Fruit fly (Drosophila melanogaster) whole organism, pupa: Measurements from ENCODE around the gene SmB.

ENCODE experiments used
- CG10348 ChIP-seq: fragments of 200-800 bp; sonication (Bioruptor generic); IDR thresholded peaks from 2 replicates; pipeline ENCODE4 v1.3.6; 2022; ENCODE audit warnings: missing biosample characterization, missing genetic modification characterization
- CG12605 ChIP-seq: fragments of 200-800 bp; sonication (Bioruptor generic); IDR thresholded peaks from 2 replicates; pipeline ENCODE4 v1.3.6; 2022; ENCODE audit warnings: missing biosample characterization, missing genetic modification characterization
- CG13204 ChIP-seq: fragments of 200-800 bp; sonication (Bioruptor generic); optimal IDR thresholded peaks from 2 replicates; lab custom pipeline; 2018; ENCODE audit warnings: missing biosample characterization, mild to moderate bottlenecking, missing genetic modification characterization, moderate library complexity
- CG14655 ChIP-seq: fragments of 200-800 bp; sonication (Bioruptor generic); optimal IDR thresholded peaks from 3 replicates; lab custom pipeline; 2017; ENCODE audit warnings: mild to moderate bottlenecking, missing biosample characterization, missing genetic modification reagents, missing genetic modification characterization
- CG15710 ChIP-seq: fragments of 200-800 bp; sonication (Bioruptor generic); optimal IDR thresholded peaks from 2 replicates; lab custom pipeline; 2018; ENCODE audit warnings: missing biosample characterization, mild to moderate bottlenecking, missing genetic modification characterization, moderate library complexity
- CG17806 ChIP-seq: fragments of 200-800 bp; sonication (Bioruptor generic); optimal IDR thresholded peaks from 2 replicates; lab custom pipeline; 2018; ENCODE audit warnings: missing biosample characterization, mild to moderate bottlenecking, missing genetic modification characterization, moderate library complexity
- CG32121 ChIP-seq: fragments of 200-800 bp; sonication (Bioruptor generic); IDR thresholded peaks from 2 replicates; pipeline ENCODE4 v1.3.6; 2022; ENCODE audit warnings: missing biosample characterization, missing genetic modification characterization
- CG34367 ChIP-seq: fragments of 200-800 bp; sonication (Bioruptor generic); optimal IDR thresholded peaks from 2 replicates; lab custom pipeline; 2018; ENCODE audit warnings: missing biosample characterization, mild to moderate bottlenecking, missing genetic modification characterization
- CG4496 ChIP-seq: fragments of 200-800 bp; sonication (Bioruptor generic); IDR thresholded peaks from 3 replicates; pipeline ENCODE4 v1.3.6; 2022; ENCODE audit warnings: missing biosample characterization, missing genetic modification characterization
- CG8159 ChIP-seq: fragments of 200-800 bp; sonication (Bioruptor generic); optimal IDR thresholded peaks from 3 replicates; lab custom pipeline; 2018; ENCODE audit warnings: missing biosample characterization, mild to moderate bottlenecking, missing genetic modification characterization, moderate library complexity
- CG8301 ChIP-seq: fragments of 200-800 bp; sonication (Bioruptor generic); optimal IDR thresholded peaks from 2 replicates; lab custom pipeline; 2018; ENCODE audit warnings: missing biosample characterization, mild to moderate bottlenecking, missing genetic modification characterization
- CG9948 ChIP-seq: fragments of 200-800 bp; sonication (Bioruptor generic); optimal IDR thresholded peaks from 2 replicates; lab custom pipeline; 2018; ENCODE audit warnings: missing biosample characterization, mild to moderate bottlenecking, missing genetic modification characterization, moderate library complexity
- D1 ChIP-seq: fragments of 200-800 bp; sonication (Bioruptor generic); optimal IDR thresholded peaks from 2 replicates; lab custom pipeline; 2018; ENCODE audit warnings: missing biosample characterization, mild to moderate bottlenecking, missing genetic modification characterization, moderate library complexity
- EcR ChIP-seq: fragments of 200-800 bp; sonication (Bioruptor generic); optimal IDR thresholded peaks from 3 replicates; lab custom pipeline; 2019; ENCODE audit warnings: missing biosample characterization, missing genetic modification characterization, mild to moderate bottlenecking, moderate library complexity, missing genetic modification reagents
- Ets98B ChIP-seq: fragments of 200-800 bp; sonication (Bioruptor generic); IDR thresholded peaks from 2 replicates; pipeline ENCODE4 v1.3.6; 2022; ENCODE audit warnings: missing biosample characterization, missing genetic modification characterization
- Pif1A ChIP-seq: fragments of 200-800 bp; sonication (Bioruptor generic); optimal IDR thresholded peaks from 3 replicates; lab custom pipeline; 2016; ENCODE audit warnings: missing biosample characterization, missing genetic modification characterization
- Pif1B ChIP-seq: fragments of 200-800 bp; sonication (Bioruptor generic); optimal IDR thresholded peaks from 3 replicates; lab custom pipeline; 2016; ENCODE audit warnings: missing biosample characterization, missing genetic modification characterization
- Snoo ChIP-seq: fragments of 200-800 bp; sonication (Bioruptor generic); optimal IDR thresholded peaks from 3 replicates; lab custom pipeline; 2017; ENCODE audit warnings: missing biosample characterization, mild to moderate bottlenecking, missing genetic modification characterization, inconsistent platforms
- fd96Ca ChIP-seq: fragments of 200-800 bp; sonication (Bioruptor generic); IDR thresholded peaks from 3 replicates; pipeline ENCODE4 v1.3.6; 2022; ENCODE audit warnings: missing biosample characterization, missing genetic modification characterization
- gl ChIP-seq: fragments of 200-800 bp; sonication (Bioruptor generic); optimal IDR thresholded peaks from 2 replicates; lab custom pipeline; 2018; ENCODE audit warnings: missing biosample characterization, mild to moderate bottlenecking, missing genetic modification characterization
- rn ChIP-seq: fragments of 200-800 bp; sonication (Bioruptor generic); IDR thresholded peaks from 2 replicates; pipeline ENCODE4 v1.3.6; 2022; ENCODE audit warnings: missing biosample characterization, missing genetic modification characterization

SmB gene

dm6 chr2L:10435606-10436160 lies 9.3 kb upstream of the SmB start, which contains the start of the genes TBC1D16 and holn1:
TBC1D16 (minus strand) TSS chr2L:10435656.
holn1 (plus strand) TSS chr2L:10435995.
- no peak for TF ChIP-seq rn (GFP tag; lab: Robert Waterston, UW)
- TF ChIP-seq CG12605 (GFP tag; lab: Robert Waterston, UW): no peak
- no peak for TF ChIP-seq CG34367 (tag; lab: Kevin White, UChicago)
- no peak for TF ChIP-seq Pif1A
- no peak for TF ChIP-seq CG13204 (GFP tag; lab: Kevin White, UChicago)
- no peak for TF ChIP-seq CG32121 (GFP tag; lab: Robert Waterston, UW)
- no peak for TF ChIP-seq Ets98B (GFP tag; lab: Robert Waterston, UW)
- no peak for TF ChIP-seq CG8159 (tag; lab: Kevin White, UChicago)
- TF ChIP-seq CG4496: no peak
- TF ChIP-seq fd96Ca: no peak
- no peak for TF ChIP-seq CG9948 (tag; lab: Kevin White, UChicago)
- no peak for TF ChIP-seq Snoo (tag; lab: Kevin White, UChicago)
- no peak for TF ChIP-seq CG8301
- TF ChIP-seq EcR (GFP tag; lab: Kevin White, UChicago): no peak
- TF ChIP-seq CG14655 (GFP tag; lab: Kevin White, UChicago): no peak
- no peak for TF ChIP-seq gl (tag; lab: Kevin White, UChicago)
- TF ChIP-seq CG17806: no peak
- TF ChIP-seq CG15710 (tag; lab: Kevin White, UChicago): no peak
- TF ChIP-seq, all 21 proteins: peak for 0

dm6 chr2L:10430802-10431476 lies 4.5 kb upstream of the SmB start, which contains the start of the genes Bug22 and TfIIB:
Bug22 (minus strand) TSS chr2L:10430918.
TfIIB (plus strand) TSS chr2L:10431338.
- TF ChIP-seq CG32121 (GFP tag; lab: Robert Waterston, UW) (peak; percentile 65), CG17806 (peak; percentile 46), D1 (tag; lab: Kevin White, UChicago) (no peak), CG14655 (GFP tag; lab: Kevin White, UChicago) (no peak), rn (GFP tag; lab: Robert Waterston, UW) (0 out of 2 replicates have a peak, but pooled peaks have one; percentile 29), CG15710 (tag; lab: Kevin White, UChicago) (peak; percentile 51), CG4496 (peak; percentile 61; the same call in 2 of the 3 replicates), EcR (GFP tag; lab: Kevin White, UChicago) (no peak), fd96Ca (no peak), gl (tag; lab: Kevin White, UChicago) (no peak), CG10348 (GFP tag; lab: Robert Waterston, UW) (no peak), Ets98B (GFP tag; lab: Robert Waterston, UW) (no peak; the same call in 1 of the 2 replicates), Snoo (tag; lab: Kevin White, UChicago) (peak; percentile 51), CG13204 (GFP tag; lab: Kevin White, UChicago) (no peak), Pif1B (GFP tag; lab: Kevin White, UChicago) (no peak), CG12605 (GFP tag; lab: Robert Waterston, UW) (no peak), CG8301 (no peak), CG34367 (tag; lab: Kevin White, UChicago) (no peak), CG8159 (tag; lab: Kevin White, UChicago) (no peak), CG9948 (tag; lab: Kevin White, UChicago) (peak; percentile 46), Pif1A (no peak)

dm6 chr2L:10428528-10428927 lies 2.1 kb upstream of the SmB start, which contains the start of gene CG5188:
CG5188 (plus strand) TSS chr2L:10428829.
- peak; percentile 38 for TF ChIP-seq CG17806
- peak; percentile 62; the same call in 1 of the 2 replicates for TF ChIP-seq Ets98B (GFP tag; lab: Robert Waterston, UW)
- TF ChIP-seq Pif1A: no peak
- TF ChIP-seq CG12605 (GFP tag; lab: Robert Waterston, UW): peak; percentile 58
- no peak for TF ChIP-seq Pif1B (GFP tag; lab: Kevin White, UChicago)
- no peak for TF ChIP-seq CG34367 (tag; lab: Kevin White, UChicago)
- TF ChIP-seq CG14655 (GFP tag; lab: Kevin White, UChicago): no peak
- TF ChIP-seq CG10348 (GFP tag; lab: Robert Waterston, UW): no peak
- no peak for TF ChIP-seq rn (GFP tag; lab: Robert Waterston, UW)
- TF ChIP-seq CG4496: peak; percentile 25; the same call in 1 of the 3 replicates
- no peak for TF ChIP-seq fd96Ca
- TF ChIP-seq CG9948 (tag; lab: Kevin White, UChicago): peak; percentile 9
- TF ChIP-seq CG13204 (GFP tag; lab: Kevin White, UChicago): no peak
- TF ChIP-seq CG8301: peak; percentile 50
- peak; percentile 34 for TF ChIP-seq Snoo (tag; lab: Kevin White, UChicago)
- peak; percentile 34 for TF ChIP-seq CG15710 (tag; lab: Kevin White, UChicago)
- no peak for TF ChIP-seq gl (tag; lab: Kevin White, UChicago)
- TF ChIP-seq CG32121 (GFP tag; lab: Robert Waterston, UW): peak; percentile 48
- peak; percentile 48 for TF ChIP-seq CG8159 (tag; lab: Kevin White, UChicago)
- TF ChIP-seq EcR (GFP tag; lab: Kevin White, UChicago): no peak
- TF ChIP-seq D1 (tag; lab: Kevin White, UChicago): no peak

dm6 chr2L:10425599-10425998 lies 828 bp downstream of the SmB start:
- TF ChIP-seq CG34367 (tag; lab: Kevin White, UChicago) (no peak), Pif1A (no peak), CG9948 (tag; lab: Kevin White, UChicago) (no peak), D1 (tag; lab: Kevin White, UChicago) (no peak), CG32121 (GFP tag; lab: Robert Waterston, UW) (no peak), gl (tag; lab: Kevin White, UChicago) (no peak), CG14655 (GFP tag; lab: Kevin White, UChicago) (no peak), Ets98B (GFP tag; lab: Robert Waterston, UW) (no peak), CG17806 (no peak), rn (GFP tag; lab: Robert Waterston, UW) (no peak), EcR (GFP tag; lab: Kevin White, UChicago) (no peak), CG8301 (no peak), CG4496 (no peak), CG13204 (GFP tag; lab: Kevin White, UChicago) (no peak), Snoo (tag; lab: Kevin White, UChicago) (no peak)
